Fruit fly (Drosophila melanogaster) Kc167 (cell line): Measurements from ENCODE around the gene CG15212.

Experiments
- Myc ChIP-seq: fragments of >200 bp; optimal IDR thresholded peaks from 2 replicates; lab custom pipeline; 2017; ENCODE audit warnings: missing external identifiers
- Sin3A ChIP-seq: fragments of >200 bp; optimal IDR thresholded peaks from 2 replicates; lab custom pipeline; 2018; ENCODE audit warnings: missing external identifiers
- h ChIP-seq: fragments of >200 bp; optimal IDR thresholded peaks from 3 replicates; lab custom pipeline; 2018; ENCODE audit warnings: missing external identifiers
- insv ChIP-seq: fragments of >200 bp; optimal IDR thresholded peaks from 3 replicates; lab custom pipeline; 2018; ENCODE audit warnings: missing external identifiers
- psq ChIP-seq: fragments of >200 bp; optimal IDR thresholded peaks from 2 replicates; lab custom pipeline; 2017; ENCODE audit warnings: missing external identifiers
- ttk ChIP-seq: sonication (Bioruptor generic); optimal IDR thresholded peaks from 2 replicates; lab custom pipeline; 2017; ENCODE audit warnings: missing external identifiers

CG15212 gene

DNA sequence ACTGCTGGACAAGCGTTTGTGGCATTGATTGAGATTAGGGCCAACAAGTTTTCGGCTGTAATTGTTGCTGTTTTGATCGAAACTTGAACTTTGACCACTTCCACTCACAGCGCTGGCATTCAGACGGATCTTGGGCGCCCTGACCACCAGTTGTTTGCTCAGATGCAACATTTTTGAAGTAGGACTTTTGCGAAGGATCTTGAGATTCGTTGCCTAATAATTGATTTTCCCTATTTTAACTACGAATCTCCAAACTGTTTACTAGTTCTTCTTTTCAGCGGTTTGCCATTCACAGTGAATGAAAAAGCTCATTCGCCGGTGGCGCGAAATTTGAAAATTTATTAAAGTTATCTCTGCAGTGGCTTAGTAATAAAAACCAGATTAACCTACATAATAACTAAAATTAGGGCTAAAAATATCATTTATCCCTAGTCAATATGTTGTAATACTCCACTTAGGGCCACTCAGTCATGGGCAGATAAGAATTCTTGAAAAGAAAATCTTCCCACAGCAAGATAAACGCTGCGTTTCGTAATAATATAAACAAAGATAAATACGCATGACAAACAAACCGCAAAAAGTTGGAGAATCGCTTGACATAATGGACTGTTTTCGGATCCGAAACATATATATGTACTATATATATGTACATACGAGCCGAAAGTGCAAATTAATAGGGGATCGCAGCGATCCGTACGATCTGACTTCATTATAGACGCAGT, 10.2 kb downstream of the CG15212 start, which contains the start of the genes Dhrs4 and Gdap1:
Gene Dhrs4 (minus strand): TSS at position 267 of the 722 bp plus-strand sequence.
Gene Gdap1 (plus strand): TSS at position 574 of the 722 bp plus-strand sequence.
- no peak for TF ChIP-seq Myc (lab: Kevin White, UChicago)
- no peak for TF ChIP-seq psq (lab: Kevin White, UChicago)
- no peak for TF ChIP-seq Sin3A
- no peak for TF ChIP-seq ttk
- no peak for TF ChIP-seq insv
- TF ChIP-seq h (lab: Kevin White, UChicago) = no peak

- TF ChIP-seq ttk (no peak), psq (lab: Kevin White, UChicago) (no peak), insv (no peak), h (lab: Kevin White, UChicago) (no peak)
Measured at dm6 chr3L:5145814-5146244, 14.5 kb downstream of the CG15212 start, which contains the start of the genes Fitm and AlaRS-m. Fitm (minus strand) TSS chr3L:5146063. AlaRS-m (plus strand) TSS chr3L:5146098.

DNA sequence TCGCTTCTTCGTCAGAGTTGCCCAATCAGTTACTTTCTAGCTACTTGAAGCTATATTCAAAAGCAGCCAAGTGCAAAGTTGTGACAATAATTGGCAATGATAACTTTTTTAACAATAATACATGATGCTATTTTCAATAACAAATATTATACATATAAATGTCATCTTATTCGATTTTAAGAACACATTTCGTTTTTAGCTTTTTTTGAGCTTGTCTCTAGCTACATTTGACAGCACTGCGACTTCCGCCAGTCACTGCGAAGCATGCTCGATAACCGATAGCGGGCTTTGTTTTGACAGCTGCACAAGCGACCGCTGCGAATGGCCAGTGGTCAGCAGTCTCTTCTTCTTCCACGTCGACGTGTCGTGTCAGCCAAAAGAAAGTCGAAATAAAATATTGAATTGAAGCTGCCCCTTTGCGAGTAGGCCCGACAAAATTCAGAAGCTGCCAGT, 21.0 kb downstream of the CG15212 start, which contains the start of the genes Gen and Srp54k:
Gene Gen (minus strand): TSS at position 23 of the 453 bp plus-strand sequence.
Gene Srp54k (plus strand): TSS at position 325 of the 453 bp plus-strand sequence.
- TF ChIP-seq Sin3A (no peak), ttk (no peak), h (lab: Kevin White, UChicago) (no peak), Myc (lab: Kevin White, UChicago) (no peak)

dm6 chr3L:5154917-5155613, 23.7 kb downstream of the CG15212 start:
- TF ChIP-seq insv (no peak), Myc (lab: Kevin White, UChicago) (no peak), ttk (no peak), h (lab: Kevin White, UChicago) (no peak), Sin3A (no peak), psq (lab: Kevin White, UChicago) (no peak)

DNA sequence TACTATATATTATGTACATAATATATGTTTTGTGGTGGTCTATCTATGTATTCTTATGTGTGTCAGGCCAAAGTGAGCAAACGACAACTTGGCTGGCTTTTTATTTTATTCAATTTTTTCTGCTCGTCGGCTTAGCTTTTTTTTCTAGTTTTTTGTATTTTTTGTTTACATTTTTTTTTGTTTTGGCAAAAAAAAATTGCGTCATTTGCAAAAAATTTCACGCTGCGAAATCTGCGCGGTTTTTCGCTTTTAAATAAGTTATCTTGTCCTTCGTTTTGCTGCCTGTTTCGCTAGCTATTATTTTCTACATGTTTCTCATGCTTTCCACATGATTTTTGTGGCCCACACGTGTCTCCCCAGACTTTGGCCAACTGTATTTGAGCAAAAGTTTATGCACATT, 41.1 kb downstream of the CG15212 start:
- TF ChIP-seq psq (lab: Kevin White, UChicago) (no peak), Sin3A (no peak), insv (no peak), ttk (no peak), Myc (lab: Kevin White, UChicago) (no peak), h (lab: Kevin White, UChicago) (no peak)

dm6 chr3L:5176071-5176470, 44.7 kb downstream of the CG15212 start:
- TF ChIP-seq Sin3A (no peak), psq (lab: Kevin White, UChicago) (no peak), Myc (lab: Kevin White, UChicago) (no peak), ttk (no peak), h (lab: Kevin White, UChicago) (no peak), insv (no peak)

dm6 chr3L:5176789-5177188, 45.4 kb downstream of the CG15212 start:
- TF ChIP-seq insv (no peak), ttk (no peak), psq (lab: Kevin White, UChicago) (no peak), Sin3A (no peak), Myc (lab: Kevin White, UChicago) (no peak), h (lab: Kevin White, UChicago) (no peak)

DNA sequence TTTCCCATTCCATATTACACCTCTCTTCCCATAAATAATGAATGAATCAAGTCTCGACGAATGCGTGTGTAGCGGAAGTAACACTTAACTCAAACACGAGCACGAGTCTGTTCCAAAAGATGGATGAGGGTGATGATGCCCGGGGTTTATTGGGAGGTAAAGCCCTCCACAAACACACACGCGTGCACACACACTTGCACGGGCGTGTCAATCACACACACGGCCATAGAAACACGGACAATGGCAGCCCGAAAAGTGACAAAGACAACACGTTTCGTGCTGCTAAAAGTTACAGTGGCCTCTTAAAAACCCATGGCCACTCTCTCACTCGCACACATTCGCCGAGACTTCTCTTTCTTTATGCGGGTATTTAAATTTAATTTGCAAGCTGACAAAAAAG, 47.6 kb downstream of the CG15212 start:
- TF ChIP-seq psq (lab: Kevin White, UChicago) (no peak), h (lab: Kevin White, UChicago) (no peak), insv (no peak), Sin3A (no peak), ttk (no peak), Myc (lab: Kevin White, UChicago) (no peak)

- TF ChIP-seq h (lab: Kevin White, UChicago) (no peak), Myc (lab: Kevin White, UChicago) (no peak), psq (lab: Kevin White, UChicago) (no peak), Sin3A (no peak)
Measured at dm6 chr3L:5180179-5180578, 48.8 kb downstream of the CG15212 start.

DNA sequence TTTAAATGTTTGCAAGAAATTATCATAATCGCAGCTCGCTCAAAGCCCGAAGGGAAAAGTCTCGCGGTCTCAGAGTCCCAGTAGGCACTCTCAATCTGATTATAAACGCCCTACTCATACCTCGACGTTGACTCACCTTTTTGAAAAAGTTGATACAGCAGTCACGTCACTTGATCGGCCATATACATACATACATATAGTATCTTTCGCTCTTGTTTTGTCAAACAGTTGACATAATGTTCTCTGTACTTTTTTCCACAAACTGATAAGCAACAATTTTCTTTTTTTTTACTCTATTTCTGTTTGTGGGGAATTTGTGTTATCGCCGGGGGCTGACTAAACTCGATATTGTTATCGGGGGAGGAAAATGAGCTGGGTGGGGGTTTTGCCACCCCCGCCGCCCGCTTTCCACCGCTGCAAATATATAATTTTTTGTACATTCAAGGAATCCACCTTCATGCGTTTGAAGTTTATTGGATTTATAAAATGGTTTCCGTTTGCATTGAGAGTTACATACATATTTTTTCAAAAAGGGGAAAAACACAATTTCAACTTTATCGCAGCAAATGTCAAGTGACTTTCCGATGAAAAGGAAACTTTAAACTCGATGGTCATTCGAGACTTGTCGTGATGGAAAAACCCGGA, 49.7 kb downstream of the CG15212 start:
- no peak for TF ChIP-seq Sin3A
- no peak for TF ChIP-seq insv
- no peak for TF ChIP-seq psq (lab: Kevin White, UChicago)
- no peak for TF ChIP-seq Myc (lab: Kevin White, UChicago)
- TF ChIP-seq ttk = no peak
- TF ChIP-seq h (lab: Kevin White, UChicago) = no peak
